Worm (Caenorhabditis elegans): Measurements from ENCODE around the gene T13G4.4.

DNA sequence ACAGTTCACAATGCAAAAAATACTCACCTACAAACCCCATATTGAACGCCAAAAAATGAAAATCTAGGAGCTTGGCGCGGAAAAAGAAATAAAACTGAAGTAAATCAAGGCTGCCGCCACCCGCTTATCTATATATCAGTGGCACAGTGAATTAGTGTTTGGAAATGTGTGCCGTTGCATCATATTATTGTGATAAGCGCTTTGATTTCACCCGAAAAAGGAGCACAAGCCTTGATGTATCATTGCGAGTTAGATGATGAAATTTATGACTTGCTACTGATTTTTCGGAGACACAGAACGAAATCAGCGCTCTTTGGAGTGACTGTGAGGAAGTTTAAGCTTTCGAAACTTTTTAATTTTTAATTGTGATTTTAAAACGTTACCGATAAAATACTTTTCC is 43.0 kb downstream of the T13G4.4 start, which contains the start of the genes R193.2 and R193.6:
- TF ChIP-seq snpc-4 (tag; optimal IDR thresholded peaks at IDR 0.05) (no peak), saeg-2 (GFP tag; IDR thresholded peaks at IDR 0.05) (no peak), D1046.2 (GFP tag; IDR thresholded peaks at IDR 0.05) (no peak), jun-1 (tag; optimal IDR thresholded peaks at IDR 0.05) (no peak), ctbp-1 (GFP tag; IDR thresholded peaks at IDR 0.05) (no peak), ztf-11 (tag; optimal IDR thresholded peaks at IDR 0.05) (no peak), lin-13 (GFP tag; optimal IDR thresholded peaks at IDR 0.05) (no peak), lsy-2 (tag; optimal IDR thresholded peaks at IDR 0.05) (no peak), dve-1 (tag; optimal IDR thresholded peaks at IDR 0.05; ENCODE audit: insufficient read depth) (peak; percentile 68), lin-39 (tag; optimal IDR thresholded peaks at IDR 0.05) (no peak), zag-1 (tag; optimal IDR thresholded peaks at IDR 0.05) (no peak)
